Fruit fly (Drosophila melanogaster) whole organism, adult: ENCODE results near the gene CG13315.

Experiments used
- CG12768 ChIP-seq: fragments of 200-800 bp; sonication (Bioruptor generic); optimal IDR thresholded peaks from 2 replicates; lab custom pipeline; 2017; ENCODE audit warnings: missing biosample characterization, missing genetic modification characterization, mild to moderate bottlenecking, moderate library complexity, missing genetic modification reagents
- CG1620 ChIP-seq: fragments of 200-800 bp; sonication (Bioruptor generic); optimal IDR thresholded peaks from 2 replicates; lab custom pipeline; 2016; ENCODE audit warnings: missing biosample characterization, missing genetic modification characterization
- CG7101 ChIP-seq: fragments of 200-800 bp; sonication (Bioruptor generic); optimal IDR thresholded peaks from 2 replicates; lab custom pipeline; 2018; ENCODE audit warnings: missing biosample characterization, mild to moderate bottlenecking, missing genetic modification characterization, moderate library complexity
- Mnt ChIP-seq: fragments of 200-800 bp; sonication (Bioruptor generic); optimal IDR thresholded peaks from 2 replicates; lab custom pipeline; 2016; ENCODE audit warnings: missing biosample characterization, mild to moderate bottlenecking, missing genetic modification characterization
- kay ChIP-seq: fragments of 200-800 bp; sonication (Bioruptor generic); peaks from one replicate; lab custom pipeline; 2016; ENCODE audit warnings: missing biosample characterization, missing genetic modification characterization, borderline replicate concordance
- tj ChIP-seq: fragments of 200-800 bp; sonication (Bioruptor generic); optimal IDR thresholded peaks from 3 replicates; lab custom pipeline; 2017; ENCODE audit warnings: missing biosample characterization, mild to moderate bottlenecking, missing genetic modification characterization, moderate library complexity

DNA sequence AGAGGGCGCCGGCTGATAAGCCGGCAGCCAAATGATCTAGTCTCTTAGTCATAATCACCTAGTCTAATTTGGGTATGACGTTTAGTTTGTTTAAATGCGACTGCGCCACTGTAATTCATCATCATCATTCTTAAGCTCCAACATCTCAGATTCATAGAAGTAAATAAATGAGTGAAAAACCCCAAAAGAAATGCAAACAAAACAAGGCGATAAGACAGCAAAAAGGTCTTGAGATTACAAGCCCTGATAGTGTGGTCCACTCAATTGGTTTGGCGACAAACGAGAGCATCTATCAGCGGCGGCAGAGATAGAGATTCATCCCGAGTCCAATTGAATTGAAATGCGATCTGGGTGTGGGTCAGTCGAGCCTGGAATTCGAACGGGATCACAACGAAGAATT lies 22.4 kb upstream of the CG13315 start, which contains the start of gene teq:
- TF ChIP-seq kay (GFP tag; lab: Kevin White, UChicago) (peak; percentile 85), CG7101 (tag; lab: Kevin White, UChicago) (no peak), Mnt (GFP tag; lab: Kevin White, UChicago) (no peak), tj (GFP tag; lab: Kevin White, UChicago) (no peak), CG12768 (GFP tag; lab: Kevin White, UChicago) (no peak), CG1620 (GFP tag; lab: Kevin White, UChicago) (no peak)
